Worm (Caenorhabditis elegans): Measurements from ENCODE around the gene elt-2.

Gene elt-2

DNA sequence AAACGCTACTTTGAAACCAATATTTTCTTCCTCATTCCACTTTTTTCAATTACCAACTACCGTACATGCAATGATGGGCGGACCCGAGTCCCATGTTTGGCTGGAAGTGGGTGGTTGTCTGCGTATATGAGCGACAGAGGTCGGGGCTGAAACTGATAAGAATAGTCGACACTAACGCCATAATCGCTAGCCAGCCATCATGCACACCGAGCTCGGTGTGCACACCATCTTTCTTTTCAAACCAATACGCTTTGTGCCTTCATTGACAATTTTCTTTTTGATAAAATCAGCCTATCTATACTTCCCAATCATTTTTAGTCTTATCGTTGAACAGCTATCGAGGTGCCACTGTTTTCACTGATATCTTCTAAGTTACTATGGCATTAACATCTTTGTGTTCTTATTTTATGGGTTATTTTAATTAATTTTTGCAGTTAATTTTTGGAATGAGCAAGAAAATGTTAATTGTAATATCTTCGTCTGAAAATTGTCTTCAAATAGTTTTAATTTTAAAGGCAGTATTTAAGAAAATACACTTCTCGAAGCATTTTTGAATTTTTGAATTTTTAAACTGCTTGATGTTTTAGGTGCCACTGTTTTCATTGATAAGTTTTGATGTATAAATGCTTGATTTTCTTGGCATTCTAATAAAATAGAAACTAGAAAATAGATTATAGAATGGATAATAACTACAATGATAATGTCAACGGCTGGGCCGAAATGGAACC, at the start of gene elt-2:
Gene elt-2, plus strand, starts transcription at position 678 of the 728 bp plus-strand sequence.
- TF ChIP-seq C08G9.2 (tag; optimal IDR thresholded peaks at IDR 0.05) (no peak), pqm-1 (tag; optimal IDR thresholded peaks at IDR 0.05) (peak; percentile 3)

- TF ChIP-seq ets-4 (tag; optimal IDR thresholded peaks at IDR 0.05) (no peak), hlh-6 (tag; optimal IDR thresholded peaks at IDR 0.05) (no peak), T23F11.4 (GFP tag; optimal IDR thresholded peaks at IDR 0.05) (no peak)
These were observed 48.3 kb upstream of the elt-2 start for ce11 chrX:10432786-10433185.

ce11 chrX:10433863-10434262, 47.2 kb upstream of the elt-2 start:
- TF ChIP-seq ceh-31 (tag; optimal IDR thresholded peaks at IDR 0.05), result peak; percentile 5
- no peak for TF ChIP-seq sox-4 (tag; optimal IDR thresholded peaks at IDR 0.05)

ce11 chrX:10435492-10435939, 45.5 kb upstream of the elt-2 start:
- TF ChIP-seq nhr-11 (tag; optimal IDR thresholded peaks at IDR 0.05) (no peak), lin-11 (tag; optimal IDR thresholded peaks at IDR 0.05) (no peak), ceh-30 (tag; optimal IDR thresholded peaks at IDR 0.05) (no peak), rnt-1 (tag; optimal IDR thresholded peaks at IDR 0.05) (peak; percentile 88), C08G9.2 (tag; optimal IDR thresholded peaks at IDR 0.05) (peak; percentile 69), ceh-9 (tag; optimal IDR thresholded peaks at IDR 0.05) (no peak), mec-3 (tag; optimal IDR thresholded peaks at IDR 0.05; ENCODE audit: borderline replicate concordance) (no peak), ets-4 (tag; optimal IDR thresholded peaks at IDR 0.05) (peak; percentile 53), fax-1 (tag; optimal IDR thresholded peaks at IDR 0.05) (peak; percentile 33), K09A11.1 (tag; optimal IDR thresholded peaks at IDR 0.05; ENCODE audit: insufficient read depth) (no peak), ceh-22 (tag; optimal IDR thresholded peaks at IDR 0.05) (peak; percentile 70), eyg-1 (tag; optimal IDR thresholded peaks at IDR 0.05) (peak; percentile 15), K02D7.2 (tag; optimal IDR thresholded peaks at IDR 0.05) (no peak), nhr-232 (tag; optimal IDR thresholded peaks at IDR 0.05) (no peak), zip-5 (tag; optimal IDR thresholded peaks at IDR 0.05) (no peak), hlh-30 (tag; optimal IDR thresholded peaks at IDR 0.05; ENCODE audit: insufficient read depth) (peak; percentile 15), ceh-24 (tag; optimal IDR thresholded peaks at IDR 0.05) (no peak), ahr-1 (tag; optimal IDR thresholded peaks at IDR 0.05) (peak; percentile 5), ceh-45 (GFP tag; IDR thresholded peaks at IDR 0.05) (no peak), nfya-1 (tag; optimal IDR thresholded peaks at IDR 0.05) (peak; percentile 77), pqm-1 (tag; optimal IDR thresholded peaks at IDR 0.05) (no peak), ceh-18 (tag; optimal IDR thresholded peaks at IDR 0.05) (peak; percentile 82), odd-2 (tag; optimal IDR thresholded peaks at IDR 0.05) (no peak), elt-2 (tag; optimal IDR thresholded peaks at IDR 0.05) (no peak), unc-42 (tag; optimal IDR thresholded peaks at IDR 0.05) (peak; percentile 91), sdc-2 (tag; optimal IDR thresholded peaks at IDR 0.05) (peak; percentile 82), T23F11.4 (GFP tag; optimal IDR thresholded peaks at IDR 0.05) (peak; percentile 7), ttx-3 (tag; optimal IDR thresholded peaks at IDR 0.05) (peak; percentile 51), ceh-14 (tag; optimal IDR thresholded peaks at IDR 0.05) (peak; percentile 76), ceh-34 (tag; optimal IDR thresholded peaks at IDR 0.05) (peak; percentile 89), fkh-10 (GFP tag; optimal IDR thresholded peaks at IDR 0.05) (peak; percentile 86), ztf-16 (tag; optimal IDR thresholded peaks at IDR 0.05) (peak; percentile 24), hlh-8 (tag; optimal IDR thresholded peaks at IDR 0.05) (peak; percentile 53), sox-4 (tag; optimal IDR thresholded peaks at IDR 0.05) (peak; percentile 35), ref-2 (tag; optimal IDR thresholded peaks at IDR 0.05) (peak; percentile 65), ceh-19 (GFP tag; optimal IDR thresholded peaks at IDR 0.05) (peak; percentile 55), pag-3 (tag; optimal IDR thresholded peaks at IDR 0.05; ENCODE audit: borderline replicate concordance) (peak; percentile 57), lim-6 (tag; optimal IDR thresholded peaks at IDR 0.05) (no peak), sox-2 (GFP tag; IDR thresholded peaks at IDR 0.05) (0 out of 2 replicates have a peak, but pooled peaks have one; percentile 30), unc-55 (GFP tag; optimal IDR thresholded peaks at IDR 0.05) (peak; percentile 56), dmd-4 (tag; optimal IDR thresholded peaks at IDR 0.05; ENCODE audit: borderline replicate concordance) (no peak), pros-1 (tag; optimal IDR thresholded peaks at IDR 0.05) (peak; percentile 84)

Data from whole organism, late embryonic.